Worm (Caenorhabditis elegans) whole organism, L1 larva: ENCODE data around the gene F59B2.8.

Source experiments
- C16A3.4 ChIP-seq: fragments of 150-350 bp; optimal IDR thresholded peaks from 2 replicates; lab custom pipeline; 2014; ENCODE audit warnings: missing biosample characterization, missing genetic modification characterization
- C34B4.2 ChIP-seq: sonication (generic microtip); optimal IDR thresholded peaks from 2 replicates; lab custom pipeline; 2017; ENCODE audit warnings: mild to moderate bottlenecking, missing genetic modification characterization, missing compliant biosample characterization
- ama-1 ChIP-seq: fragments of 150-350 bp; optimal IDR thresholded peaks from 2 replicates; lab custom pipeline; 2014
- ceh-63 ChIP-seq: fragments of 200-800 bp; sonication (Bioruptor generic); optimal IDR thresholded peaks from 2 replicates; lab custom pipeline; 2018; ENCODE audit warnings: mild to moderate bottlenecking, missing genetic modification characterization, missing compliant biosample characterization
- ceh-82 ChIP-seq, 3 experiments: fragments of 150-350 bp in 1 of 3; sonication (generic microtip) in 2 of 3; optimal IDR thresholded peaks; 2 replicates each; lab custom pipeline; 2014 to 2017; ENCODE audit warnings: missing biosample characterization in 3 of 3, missing genetic modification characterization in 3 of 3
- dpl-1 ChIP-seq, 3 experiments: fragments of 150-350 bp in 2 of 3; sonication (generic microtip) in 1 of 3; optimal IDR thresholded peaks; 2 replicates each; lab custom pipeline; 2014 to 2017; ENCODE audit warnings: missing biosample characterization in 3 of 3, missing genetic modification characterization in 3 of 3, missing genetic modification reagents in 3 of 3
- dsc-1 ChIP-seq: sonication (generic microtip); optimal IDR thresholded peaks from 2 replicates; lab custom pipeline; 2016; ENCODE audit warnings: mild to moderate bottlenecking, missing genetic modification characterization, missing compliant biosample characterization
- efl-1 ChIP-seq, 4 experiments: fragments of 150-350 bp; optimal IDR thresholded peaks in 3 of 4; peaks in 1 of 4; 1 replicate in 1 of 4; 2 replicates in 3 of 4; lab custom pipeline; 2014; ENCODE audit warnings: missing biosample characterization in 2 of 4, missing genetic modification characterization in 2 of 4, missing genetic modification reagents in 2 of 4
- elt-2 ChIP-seq: sonication (generic microtip); optimal IDR thresholded peaks from 2 replicates; lab custom pipeline; 2016; ENCODE audit warnings: missing genetic modification characterization, mild to moderate bottlenecking, inconsistent platforms, missing compliant biosample characterization, missing genetic modification reagents
- fkh-4 ChIP-seq: sonication (generic microtip); optimal IDR thresholded peaks from 2 replicates; lab custom pipeline; 2016; ENCODE audit warnings: missing compliant biosample characterization, missing genetic modification characterization, borderline replicate concordance
- grh-1 ChIP-seq: fragments of 200-800 bp; sonication (Bioruptor generic); IDR thresholded peaks from 2 replicates; pipeline ENCODE4 v1.3.6; 2022; ENCODE audit warnings: missing genetic modification reagents, missing genetic modification characterization, missing compliant biosample characterization
- hlh-17 ChIP-seq: fragments of 200-800 bp; sonication (Bioruptor generic); optimal IDR thresholded peaks from 2 replicates; lab custom pipeline; 2018; ENCODE audit warnings: missing genetic modification characterization, mild to moderate bottlenecking, missing compliant biosample characterization, moderate library complexity, borderline replicate concordance
- lin-13 ChIP-seq: fragments of 150-350 bp; optimal IDR thresholded peaks from 2 replicates; lab custom pipeline; 2014; ENCODE audit warnings: missing biosample characterization, missing genetic modification reagents, missing genetic modification characterization
- lin-14 ChIP-seq: fragments of 200-800 bp; sonication (Bioruptor generic); optimal IDR thresholded peaks from 2 replicates; lab custom pipeline; 2018; ENCODE audit warnings: mild to moderate bottlenecking, missing genetic modification characterization, moderate library complexity, missing compliant biosample characterization
- lin-35 ChIP-seq, 2 experiments: fragments of 150-350 bp; optimal IDR thresholded peaks; 2 replicates each; lab custom pipeline; 2014; ENCODE audit warnings: missing biosample characterization in 2 of 2, missing genetic modification characterization in 2 of 2, missing genetic modification reagents in 2 of 2
- lir-3 ChIP-seq: sonication (generic microtip); optimal IDR thresholded peaks from 2 replicates; lab custom pipeline; 2016; ENCODE audit warnings: mild to moderate bottlenecking, missing genetic modification characterization, moderate library complexity, missing compliant biosample characterization; ENCODE audit not compliant: poor library complexity
- lsy-2 ChIP-seq, 2 experiments: fragments of 150-350 bp; optimal IDR thresholded peaks; 2 replicates each; lab custom pipeline; 2014; ENCODE audit warnings: missing biosample characterization in 2 of 2, missing genetic modification characterization in 2 of 2
- mdl-1 ChIP-seq, 2 experiments: fragments of 150-350 bp; optimal IDR thresholded peaks; 2 replicates each; lab custom pipeline; 2014 to 2017; ENCODE audit warnings: missing biosample characterization in 2 of 2, missing genetic modification characterization in 2 of 2, inconsistent platforms in 1 of 2
- mef-2 ChIP-seq: fragments of 150-350 bp; optimal IDR thresholded peaks from 2 replicates; lab custom pipeline; 2014; ENCODE audit warnings: missing biosample characterization, missing genetic modification characterization
- mep-1 ChIP-seq: fragments of 150-350 bp; optimal IDR thresholded peaks from 2 replicates; lab custom pipeline; 2014; ENCODE audit warnings: missing biosample characterization, missing genetic modification characterization
- nhr-20 ChIP-seq: sonication (generic microtip); optimal IDR thresholded peaks from 2 replicates; lab custom pipeline; 2016; ENCODE audit warnings: mild to moderate bottlenecking, missing genetic modification characterization, missing compliant biosample characterization
- nhr-28 ChIP-seq: fragments of 150-350 bp; optimal IDR thresholded peaks from 2 replicates; lab custom pipeline; 2014; ENCODE audit warnings: missing biosample characterization, missing genetic modification characterization
- nhr-47 ChIP-seq: sonication (generic microtip); optimal IDR thresholded peaks from 2 replicates; lab custom pipeline; 2016; ENCODE audit warnings: mild to moderate bottlenecking, missing genetic modification characterization, moderate library complexity, missing compliant biosample characterization
- nhr-71 ChIP-seq: sonication (generic microtip); optimal IDR thresholded peaks from 2 replicates; lab custom pipeline; 2016; ENCODE audit warnings: mild to moderate bottlenecking, missing genetic modification characterization, moderate library complexity, missing compliant biosample characterization
- nhr-76 ChIP-seq: sonication (generic microtip); optimal IDR thresholded peaks from 2 replicates; lab custom pipeline; 2017; ENCODE audit warnings: missing biosample characterization, missing genetic modification characterization
- nhr-85 ChIP-seq: sonication (generic microtip); peaks from one replicate; lab custom pipeline; 2016; ENCODE audit warnings: missing genetic modification characterization, inconsistent platforms, missing compliant biosample characterization
- pax-3 ChIP-seq: fragments of 200-800 bp; sonication (Bioruptor generic); optimal IDR thresholded peaks from 2 replicates; lab custom pipeline; 2018; ENCODE audit warnings: mild to moderate bottlenecking, missing genetic modification characterization, moderate library complexity, missing compliant biosample characterization
- pqm-1 ChIP-seq: sonication (generic microtip); optimal IDR thresholded peaks from 3 replicates; lab custom pipeline; 2017; ENCODE audit warnings: missing biosample characterization, missing genetic modification characterization
- rnt-1 ChIP-seq: sonication (generic microtip); optimal IDR thresholded peaks from 2 replicates; lab custom pipeline; 2016; ENCODE audit warnings: mild to moderate bottlenecking, missing genetic modification characterization, moderate library complexity, missing compliant biosample characterization
- skn-1 ChIP-seq: fragments of 150-350 bp; optimal IDR thresholded peaks from 2 replicates; lab custom pipeline; 2014; ENCODE audit warnings: missing biosample characterization, missing genetic modification characterization
- snu-23 ChIP-seq: sonication (generic microtip); optimal IDR thresholded peaks from 2 replicates; lab custom pipeline; 2016; ENCODE audit warnings: missing genetic modification characterization, missing compliant biosample characterization
- swsn-7 ChIP-seq: sonication (generic microtip); optimal IDR thresholded peaks from 2 replicates; lab custom pipeline; 2016; ENCODE audit warnings: missing genetic modification characterization, missing compliant biosample characterization
- tlp-1 ChIP-seq: fragments of 150-350 bp; optimal IDR thresholded peaks from 2 replicates; lab custom pipeline; 2014; ENCODE audit warnings: missing biosample characterization, missing genetic modification characterization
- unc-130 ChIP-seq: fragments of 150-350 bp; optimal IDR thresholded peaks from 2 replicates; lab custom pipeline; 2017; ENCODE audit warnings: missing biosample characterization, missing genetic modification characterization, inconsistent platforms
- unc-98 ChIP-seq: fragments of 200-800 bp; sonication (Bioruptor generic); IDR thresholded peaks from 2 replicates; pipeline ENCODE4 v1.3.6; 2022; ENCODE audit warnings: missing genetic modification characterization, missing compliant biosample characterization
- zip-4 ChIP-seq: fragments of 200-800 bp; sonication (Bioruptor generic); optimal IDR thresholded peaks from 2 replicates; lab custom pipeline; 2018; ENCODE audit warnings: mild to moderate bottlenecking, missing genetic modification characterization, moderate library complexity, missing compliant biosample characterization

The F59B2.8 gene

ce11 chrIII:9010047-9010446, at the start of gene F59B2.8:
TSS of gene F59B2.8 (minus strand) at chrIII:9010197.
- TF ChIP-seq nhr-28 (tag; lab: Kevin White, UChicago) (no peak), pax-3 (no peak), grh-1 (GFP tag; lab: Robert Waterston, UW) (no peak), swsn-7 (no peak), dpl-1 (GFP tag; optimal IDR thresholded peaks at IDR 0.05; lab: Kevin White, UChicago) (no peak), fkh-4 (no peak), hlh-17 (no peak), nhr-76 (tag; lab: Kevin White, UChicago) (no peak), unc-130 (tag; lab: Kevin White, UChicago) (no peak), C16A3.4 (no peak), C34B4.2 (tag; lab: Kevin White, UChicago) (no peak), elt-2 (no peak), lin-14 (GFP tag; lab: Kevin White, UChicago) (no peak), nhr-85 (tag; lab: Kevin White, UChicago) (no peak), ceh-63 (GFP tag; lab: Kevin White, UChicago) (no peak), pqm-1 (no peak), ama-1 (lab: Kevin White, UChicago) (no peak), unc-98 (GFP tag; lab: Robert Waterston, UW) (no peak)

- TF ChIP-seq lin-14 (GFP tag; lab: Kevin White, UChicago) (peak; percentile 31), mdl-1 (tag; optimal IDR thresholded peaks at IDR 0.05; lab: Kevin White, UChicago) (peak in 1 of 2 experiments; percentile 22), tlp-1 (no peak), lin-13 (GFP tag; lab: Kevin White, UChicago) (no peak), lin-35 (GFP tag; optimal IDR thresholded peaks at IDR 0.05; lab: Kevin White, UChicago) (peak in 1 of 2 experiments; percentile 33), elt-2 (peak; percentile 46), swsn-7 (peak; percentile 10), skn-1 (tag; lab: Kevin White, UChicago) (peak; percentile 97), nhr-20 (tag; lab: Kevin White, UChicago) (peak; percentile 67), unc-98 (GFP tag; lab: Robert Waterston, UW) (no peak), dsc-1 (tag; lab: Kevin White, UChicago) (no peak), rnt-1 (tag; lab: Kevin White, UChicago) (peak; percentile 0), efl-1 (optimal IDR thresholded peaks at IDR 0.05; lab: Kevin White, UChicago) (peak in 1 of 2 experiments; percentile 10), efl-1 (GFP tag; optimal IDR thresholded peaks at IDR 0.05 in 1 of 2; lab: Kevin White, UChicago) (peak in 1 of 2 experiments; percentile 56), nhr-71 (tag; lab: Kevin White, UChicago) (peak; percentile 38), snu-23 (peak; percentile 28)
Measured at ce11 chrIII:9058959-9059534, 49.0 kb upstream of the F59B2.8 start, which contains the start of gene gst-1. TSS of gene gst-1 (plus strand) at chrIII:9059331.

DNA sequence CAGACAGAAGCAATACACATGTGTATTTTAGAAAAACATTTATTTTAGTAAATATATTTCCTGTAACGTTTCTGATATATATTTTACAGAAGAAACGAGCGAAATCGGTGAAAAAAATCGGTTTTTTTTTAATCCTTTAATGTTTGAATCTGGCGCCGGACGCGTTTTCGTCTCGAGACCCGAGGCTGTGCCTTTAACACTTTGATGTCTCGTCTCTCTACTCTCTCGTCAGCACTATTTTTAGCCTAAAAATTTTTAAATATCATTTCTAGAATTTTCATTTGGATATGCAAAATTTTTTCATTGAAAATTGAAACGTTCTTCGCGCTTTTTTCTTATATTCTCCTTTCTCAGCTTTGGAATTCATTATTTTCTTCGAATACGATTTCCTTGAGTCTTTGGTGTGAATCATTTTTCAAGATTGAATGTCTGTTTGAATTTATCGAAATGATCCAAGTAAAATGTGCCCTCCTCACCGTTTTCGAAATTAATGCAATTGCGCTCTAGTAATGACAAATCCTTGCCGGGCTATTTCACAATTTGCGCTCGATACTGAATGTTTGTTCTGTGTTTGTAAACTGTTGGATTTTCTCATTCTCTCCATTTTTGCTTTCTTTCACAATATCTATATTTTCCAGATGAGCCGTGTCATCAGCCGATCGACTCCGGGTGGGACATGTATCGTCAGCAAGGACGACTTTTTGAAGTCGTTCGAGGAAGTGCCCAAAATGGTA, 44.6 kb upstream of the F59B2.8 start, which contains the start of gene cls-2:
Gene cls-2, plus strand, starts transcription at position 635 of the 734 bp plus-strand sequence.
- TF ChIP-seq skn-1 (tag; lab: Kevin White, UChicago) (peak; percentile 54), efl-1 (optimal IDR thresholded peaks at IDR 0.05; lab: Kevin White, UChicago) (peak in 1 of 2 experiments; percentile 37), efl-1 (GFP tag; optimal IDR thresholded peaks at IDR 0.05 in 1 of 2; lab: Kevin White, UChicago) (peak; percentile 7 to 43), zip-4 (GFP tag; lab: Kevin White, UChicago) (peak; percentile 10), mep-1 (peak; percentile 16), lsy-2 (tag; optimal IDR thresholded peaks at IDR 0.05; lab: Kevin White, UChicago) (peak; percentile 5 to 42), ceh-82 (tag; optimal IDR thresholded peaks at IDR 0.05; lab: Kevin White, UChicago) (peak in 1 of 3 experiments; percentile 56), ceh-63 (GFP tag; lab: Kevin White, UChicago) (no peak), mef-2 (tag; lab: Kevin White, UChicago) (no peak), lir-3 (tag; lab: Kevin White, UChicago) (no peak), elt-2 (no peak), hlh-17 (no peak), dpl-1 (GFP tag; optimal IDR thresholded peaks at IDR 0.05; lab: Kevin White, UChicago) (peak in 1 of 3 experiments; percentile 20), mdl-1 (tag; optimal IDR thresholded peaks at IDR 0.05; lab: Kevin White, UChicago) (no peak), lin-35 (GFP tag; optimal IDR thresholded peaks at IDR 0.05; lab: Kevin White, UChicago) (peak in 1 of 2 experiments; percentile 21), nhr-47 (tag; lab: Kevin White, UChicago) (no peak)
